Worm (Caenorhabditis elegans) whole organism, mixed stage, embryonic: ENCODE data around the gene Y97E10C.1.

Experiments used
- ces-1 ChIP-seq: fragments of 150-350 bp; optimal IDR thresholded peaks from 2 replicates; lab custom pipeline; 2014; ENCODE audit warnings: missing biosample characterization, missing genetic modification reagents, missing genetic modification characterization
- sem-2 ChIP-seq: fragments of 200-800 bp; sonication (Bioruptor generic); optimal IDR thresholded peaks from 2 replicates; lab custom pipeline; 2018; ENCODE audit warnings: mild to moderate bottlenecking, missing genetic modification characterization, missing compliant biosample characterization
- snpc-4 ChIP-seq: fragments of 150-350 bp; optimal IDR thresholded peaks from 2 replicates; lab custom pipeline; 2014; ENCODE audit warnings: missing biosample characterization, missing genetic modification characterization
- unc-62 ChIP-seq: fragments of 150-350 bp; optimal IDR thresholded peaks from 2 replicates; lab custom pipeline; 2014; ENCODE audit warnings: missing biosample characterization, missing genetic modification reagents, missing genetic modification characterization

DNA sequence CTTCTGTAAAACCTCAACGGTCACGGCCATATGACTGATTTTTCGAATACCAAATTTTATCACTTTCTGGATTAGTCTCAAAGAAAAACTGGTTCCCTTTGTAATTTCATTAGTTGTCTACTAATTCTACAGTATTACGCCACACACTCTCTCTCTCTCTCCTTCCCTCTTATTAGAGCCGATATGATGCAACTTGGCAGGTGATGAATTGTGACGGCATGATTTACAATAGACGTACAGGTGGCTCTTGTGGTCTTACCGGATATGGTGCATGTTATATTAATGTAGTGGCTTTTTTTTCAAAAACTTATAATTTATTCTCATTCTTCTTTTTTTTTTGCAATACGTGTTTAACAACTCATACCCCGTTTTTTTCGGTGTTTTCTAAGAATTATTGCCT lies 13.2 kb downstream of the Y97E10C.1 start:
- peak; percentile 55 for TF ChIP-seq unc-62 (GFP tag; lab: Kevin White, UChicago)
- TF ChIP-seq ces-1 (GFP tag; lab: Kevin White, UChicago), result no peak
- TF ChIP-seq sem-2 (GFP tag; lab: Kevin White, UChicago), result no peak
- TF ChIP-seq snpc-4 (tag; lab: Kevin White, UChicago), result no peak
